Worm (Caenorhabditis elegans) whole organism, L2 larva: ENCODE results near the gene C50F7.9.

Experiments
- R02D3.7 ChIP-seq: fragments of 150-350 bp; optimal IDR thresholded peaks from 2 replicates; lab custom pipeline; 2014; ENCODE audit warnings: missing biosample characterization, missing genetic modification characterization
- blmp-1 ChIP-seq: sonication (generic microtip); optimal IDR thresholded peaks from 2 replicates; lab custom pipeline; 2017; ENCODE audit warnings: missing genetic modification characterization, mild to moderate bottlenecking, missing compliant biosample characterization, antibody characterized with exemption, moderate library complexity; ENCODE audit not compliant: insufficient read depth
- lin-13 ChIP-seq: fragments of 150-350 bp; optimal IDR thresholded peaks from 2 replicates; lab custom pipeline; 2014; ENCODE audit warnings: missing biosample characterization, missing genetic modification reagents, missing genetic modification characterization
- lin-39 ChIP-seq: fragments of 150-350 bp; optimal IDR thresholded peaks from 2 replicates; lab custom pipeline; 2014; ENCODE audit warnings: missing biosample characterization, missing genetic modification reagents, missing genetic modification characterization
- lsy-2 ChIP-seq, 2 experiments: fragments of 150-350 bp in 1 of 2; sonication (generic microtip) in 1 of 2; optimal IDR thresholded peaks; 2 replicates each; lab custom pipeline; 2014 to 2017; ENCODE audit warnings: missing biosample characterization in 2 of 2, missing genetic modification characterization in 2 of 2
- unc-39 ChIP-seq: fragments of 150-350 bp; optimal IDR thresholded peaks from 2 replicates; lab custom pipeline; 2014; ENCODE audit warnings: missing biosample characterization, missing genetic modification characterization
- ztf-4 ChIP-seq: fragments of 150-350 bp; optimal IDR thresholded peaks from 2 replicates; lab custom pipeline; 2014; ENCODE audit warnings: missing biosample characterization, missing genetic modification characterization

ce11 chrIV:7709701-7710100, 22.2 kb downstream of the C50F7.9 start, which contains the start of the genes mrpl-1, emc-6 and mrps-24:
- TF ChIP-seq unc-39 (tag; lab: Kevin White, UChicago), result no peak
- TF ChIP-seq R02D3.7 (tag; lab: Kevin White, UChicago), result no peak
- TF ChIP-seq ztf-4 (tag; lab: Kevin White, UChicago), result no peak
- no peak for TF ChIP-seq lin-39
- peak; percentile 48 to 83 for TF ChIP-seq lsy-2 (tag; optimal IDR thresholded peaks at IDR 0.05; lab: Kevin White, UChicago)
- peak; percentile 58 for TF ChIP-seq lin-13 (GFP tag; lab: Kevin White, UChicago)
- TF ChIP-seq blmp-1 (tag; lab: Kevin White, UChicago), result no peak
